Worm (Caenorhabditis elegans) whole organism, L4 larva: ENCODE data around the gene ufd-3.

Experiments
- ZK546.5 ChIP-seq, 2 experiments: sonication (generic microtip); optimal IDR thresholded peaks; 2 replicates each; lab custom pipeline; 2017; ENCODE audit warnings: missing biosample characterization in 2 of 2, missing genetic modification characterization in 2 of 2
- ceh-44 ChIP-seq: fragments of 200-800 bp; sonication (Bioruptor generic); IDR thresholded peaks from 2 replicates; pipeline ENCODE4 v1.3.6; 2022; ENCODE audit warnings: missing genetic modification reagents, missing genetic modification characterization, missing compliant biosample characterization
- ceh-82 ChIP-seq: sonication (generic microtip); optimal IDR thresholded peaks from 2 replicates; lab custom pipeline; 2017; ENCODE audit warnings: missing biosample characterization, missing genetic modification characterization
- lin-13 ChIP-seq: fragments of 150-350 bp; optimal IDR thresholded peaks from 2 replicates; lab custom pipeline; 2014; ENCODE audit warnings: missing biosample characterization, missing genetic modification reagents, missing genetic modification characterization
- mdl-1 ChIP-seq, 2 experiments: fragments of 150-350 bp in 1 of 2; sonication (generic microtip) in 1 of 2; optimal IDR thresholded peaks; 2 replicates each; lab custom pipeline; 2014 to 2017; ENCODE audit warnings: missing biosample characterization in 2 of 2, missing genetic modification characterization in 2 of 2
- nhr-41 ChIP-seq: fragments of 200-800 bp; sonication (Bioruptor generic); IDR thresholded peaks from 2 replicates; pipeline ENCODE4 v1.3.6; 2022; ENCODE audit warnings: missing genetic modification reagents, missing genetic modification characterization, missing compliant biosample characterization
- pha-4 ChIP-seq, 2 experiments: fragments of 150-350 bp in 1 of 2; fragments of 200-800 bp in 1 of 2; sonication (Bioruptor generic) in 1 of 2; IDR thresholded peaks in 1 of 2; optimal IDR thresholded peaks in 1 of 2; 2 replicates each; pipeline versions ENCODE4 v1.3.6 to Lab custom; 2014 to 2022; ENCODE audit warnings: missing genetic modification characterization in 2 of 2, missing genetic modification reagents in 2 of 2, missing biosample characterization in 1 of 2, missing compliant biosample characterization in 1 of 2
- pqm-1 ChIP-seq: sonication (generic microtip); optimal IDR thresholded peaks from 2 replicates; lab custom pipeline; 2017; ENCODE audit warnings: missing biosample characterization, missing genetic modification characterization
- snpc-4 ChIP-seq: fragments of 150-350 bp; optimal IDR thresholded peaks from 2 replicates; lab custom pipeline; 2014; ENCODE audit warnings: missing biosample characterization, missing genetic modification characterization
- unc-62 ChIP-seq, 3 experiments: fragments of 150-350 bp in 1 of 3; sonication (generic microtip); optimal IDR thresholded peaks in 2 of 3; peaks in 1 of 3; 1 replicate in 1 of 3; 2 replicates in 2 of 3; lab custom pipeline; 2014 to 2017; ENCODE audit warnings: missing biosample characterization in 3 of 3, missing genetic modification characterization in 3 of 3, missing genetic modification reagents in 3 of 3, missing genotype in 1 of 3

ce11 chrII:9898744-9899143 is 41.8 kb upstream of the ufd-3 start:
- no peak for TF ChIP-seq lin-13
- TF ChIP-seq mdl-1 (tag; optimal IDR thresholded peaks at IDR 0.05; lab: Kevin White, UChicago): no peak
- no peak for TF ChIP-seq snpc-4 (tag; lab: Kevin White, UChicago)
- no peak for TF ChIP-seq ceh-82 (tag; lab: Kevin White, UChicago)
- TF ChIP-seq unc-62 (GFP tag; optimal IDR thresholded peaks at IDR 0.05 in 1 of 2; lab: Kevin White, UChicago): no peak
- TF ChIP-seq unc-62 (tag; optimal IDR thresholded peaks at IDR 0.05; lab: Kevin White, UChicago): no peak
- TF ChIP-seq ZK546.5 (tag; optimal IDR thresholded peaks at IDR 0.05; lab: Kevin White, UChicago): no peak
- no peak for TF ChIP-seq pha-4 (GFP tag; IDR thresholded peaks at IDR 0.05; lab: Robert Waterston, UW)
- TF ChIP-seq pha-4 (tag; optimal IDR thresholded peaks at IDR 0.05; lab: Kevin White, UChicago): no peak
- TF ChIP-seq nhr-41 (GFP tag; lab: Robert Waterston, UW): no peak
- no peak for TF ChIP-seq ceh-44
- TF ChIP-seq pqm-1: no peak
